Worm (Caenorhabditis elegans) whole organism, L4 larva: Measurements from ENCODE around the gene pmpl-1.

Source experiments
- ama-1 ChIP-seq: fragments of 150-350 bp; optimal IDR thresholded peaks from 2 replicates; lab custom pipeline; 2014; ENCODE audit warnings: inconsistent platforms, mixed read lengths
- ces-1 ChIP-seq: fragments of 150-350 bp; sonication (generic microtip); optimal IDR thresholded peaks from 4 replicates; lab custom pipeline; 2014; ENCODE audit warnings: missing biosample characterization, missing genetic modification reagents, missing genetic modification characterization
- lin-13 ChIP-seq: fragments of 150-350 bp; optimal IDR thresholded peaks from 2 replicates; lab custom pipeline; 2014; ENCODE audit warnings: missing biosample characterization, missing genetic modification reagents, missing genetic modification characterization
- nhr-11 ChIP-seq: fragments of 150-350 bp; optimal IDR thresholded peaks from 2 replicates; lab custom pipeline; 2014; ENCODE audit warnings: missing biosample characterization, missing genetic modification characterization
- nhr-237 ChIP-seq: sonication (generic microtip); optimal IDR thresholded peaks from 2 replicates; lab custom pipeline; 2017; ENCODE audit warnings: missing biosample characterization, missing genetic modification characterization
- nhr-77 ChIP-seq: fragments of 150-350 bp; optimal IDR thresholded peaks from 2 replicates; lab custom pipeline; 2014; ENCODE audit warnings: missing biosample characterization, missing genetic modification characterization
- sdz-12 ChIP-seq: fragments of 200-800 bp; sonication (Bioruptor generic); optimal IDR thresholded peaks from 2 replicates; lab custom pipeline; 2018; ENCODE audit warnings: mild to moderate bottlenecking, missing genetic modification characterization, missing compliant biosample characterization
- set-16 ChIP-seq: fragments of 200-800 bp; sonication (Bioruptor generic); IDR thresholded peaks from 2 replicates; pipeline ENCODE4 v1.3.6; 2022; ENCODE audit warnings: missing genetic modification reagents, missing genetic modification characterization, missing compliant biosample characterization
- spr-1 ChIP-seq: sonication (generic microtip); optimal IDR thresholded peaks from 2 replicates; lab custom pipeline; 2016; ENCODE audit warnings: mild to moderate bottlenecking, missing genetic modification characterization, missing compliant biosample characterization

DNA sequence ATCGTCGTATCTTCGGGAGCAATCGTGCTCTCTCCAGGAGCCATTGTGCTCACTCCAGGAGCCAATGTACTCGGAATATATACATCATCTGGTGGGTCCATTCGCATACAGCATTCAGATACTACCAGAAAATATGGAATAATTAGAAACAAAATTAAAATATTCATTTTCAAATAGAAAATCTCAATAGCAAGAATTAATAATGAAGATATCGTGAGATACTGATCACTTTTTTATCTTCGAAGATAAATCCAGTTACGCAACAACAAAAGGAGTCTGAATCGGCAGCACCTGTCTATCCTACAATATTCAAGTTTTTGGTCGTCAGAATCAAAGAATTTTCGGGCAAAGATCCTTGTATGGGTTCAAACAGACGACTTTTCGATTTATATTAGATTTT is 19.1 kb upstream of the pmpl-1 start, which contains the start of gene F47B7.5:
- TF ChIP-seq sdz-12 (GFP tag; lab: Kevin White, UChicago), result no peak
- TF ChIP-seq nhr-77, result no peak
- TF ChIP-seq lin-13 (GFP tag; lab: Kevin White, UChicago), result no peak
- TF ChIP-seq set-16 (GFP tag; lab: Robert Waterston, UW), result no peak
- TF ChIP-seq nhr-11 (tag; lab: Kevin White, UChicago), result no peak
- TF ChIP-seq ama-1 (lab: Kevin White, UChicago), result no peak
- TF ChIP-seq ces-1 (GFP tag; lab: Kevin White, UChicago), result no peak
- TF ChIP-seq spr-1 (tag; lab: Kevin White, UChicago), result no peak
- no peak for TF ChIP-seq nhr-237 (tag; lab: Kevin White, UChicago)
